Worm (Caenorhabditis elegans): Measurements from ENCODE around the gene Y116A8C.25.

ce11 chrIV:17030494-17030893 lies 48.1 kb downstream of the Y116A8C.25 start, which contains the start of gene nhr-229:
- TF ChIP-seq ces-1 (GFP tag; optimal IDR thresholded peaks at IDR 0.05) = no peak
- TF ChIP-seq mep-1 (tag; optimal IDR thresholded peaks at IDR 0.05) = no peak
- no peak for TF ChIP-seq drap-1 (GFP tag; optimal IDR thresholded peaks at IDR 0.05)
- TF ChIP-seq blmp-1 (tag; optimal IDR thresholded peaks at IDR 0.05) = no peak
- TF ChIP-seq unc-39 (tag; optimal IDR thresholded peaks at IDR 0.05) = no peak
- no peak for TF ChIP-seq hlh-1 (tag; optimal IDR thresholded peaks at IDR 0.05)
- TF ChIP-seq ztf-11 (tag; optimal IDR thresholded peaks at IDR 0.05) = no peak
- no peak for TF ChIP-seq nhr-12 (tag; optimal IDR thresholded peaks at IDR 0.05)
- no peak for TF ChIP-seq nhr-28 (tag; optimal IDR thresholded peaks at IDR 0.05)
- no peak for TF ChIP-seq sptf-1 (tag; optimal IDR thresholded peaks at IDR 0.05)
- TF ChIP-seq ham-2 (GFP tag; optimal IDR thresholded peaks at IDR 0.05) = no peak
- no peak for TF ChIP-seq nhr-76 (tag; optimal IDR thresholded peaks at IDR 0.05)
- no peak for TF ChIP-seq lsy-2 (tag; optimal IDR thresholded peaks at IDR 0.05)
- TF ChIP-seq lin-13 (tag; optimal IDR thresholded peaks at IDR 0.05) = no peak

Data from whole organism, mixed stage, embryonic.